Worm (Caenorhabditis elegans): ENCODE results near the gene Y97E10AR.8.

Y97E10AR.8 gene

ce11 chrV:8005000-8005399 lies at the start of gene Y97E10AR.8:
Gene Y97E10AR.8, plus strand, starts transcription at chrV:8005300.
- TF ChIP-seq tbx-37 (GFP tag; conservative IDR thresholded peaks at IDR 0.05), result no peak
- TF ChIP-seq hnd-1 (tag; optimal IDR thresholded peaks at IDR 0.05), result no peak
- no peak for TF ChIP-seq hmg-4 (GFP tag; optimal IDR thresholded peaks at IDR 0.05)
- TF ChIP-seq pes-1 (GFP tag; IDR thresholded peaks at IDR 0.05), result no peak

ce11 chrV:7956218-7956617 lies 48.9 kb upstream of the Y97E10AR.8 start, which contains the start of gene pals-34:
Gene pals-34, minus strand, starts transcription at chrV:7956497.
- TF ChIP-seq sea-1 (GFP tag; conservative IDR thresholded peaks at IDR 0.05) (no peak), hnd-1 (tag; optimal IDR thresholded peaks at IDR 0.05) (no peak), scrt-1 (GFP tag; IDR thresholded peaks at IDR 0.05) (no peak), B0310.2 (tag; optimal IDR thresholded peaks at IDR 0.05) (no peak), ceh-36 (tag; optimal IDR thresholded peaks at IDR 0.05) (no peak), tbx-11 (GFP tag; IDR thresholded peaks at IDR 0.05) (no peak), pes-1 (GFP tag; IDR thresholded peaks at IDR 0.05) (no peak), F13C5.2 (tag; optimal IDR thresholded peaks at IDR 0.05) (no peak), hmg-4 (GFP tag; optimal IDR thresholded peaks at IDR 0.05) (no peak), aly-1 (tag; optimal IDR thresholded peaks at IDR 0.05) (no peak), tbx-37 (GFP tag; conservative IDR thresholded peaks at IDR 0.05) (no peak), ceh-13 (GFP tag; optimal IDR thresholded peaks at IDR 0.05) (no peak), ama-1 (optimal IDR thresholded peaks at IDR 0.05) (no peak), ets-7 (tag; optimal IDR thresholded peaks at IDR 0.05) (no peak), flt-1 (GFP tag; IDR thresholded peaks at IDR 0.05) (no peak)

- TF ChIP-seq aly-1 (tag; optimal IDR thresholded peaks at IDR 0.05) (no peak), scrt-1 (GFP tag; IDR thresholded peaks at IDR 0.05) (no peak), pes-1 (GFP tag; IDR thresholded peaks at IDR 0.05) (no peak), ceh-36 (tag; optimal IDR thresholded peaks at IDR 0.05) (no peak), tbx-11 (GFP tag; IDR thresholded peaks at IDR 0.05) (no peak), hnd-1 (tag; optimal IDR thresholded peaks at IDR 0.05) (no peak), ets-7 (tag; optimal IDR thresholded peaks at IDR 0.05) (no peak), B0310.2 (tag; optimal IDR thresholded peaks at IDR 0.05) (no peak)
Measured at ce11 chrV:7958740-7959320, 46.3 kb upstream of the Y97E10AR.8 start, which contains the start of the genes clec-217 and F26D11.2. Gene clec-217, minus strand, starts transcription at chrV:7958840. Gene F26D11.2, plus strand, starts transcription at chrV:7959270.

ce11 chrV:7964429-7964828 lies 40.7 kb upstream of the Y97E10AR.8 start:
- no peak for TF ChIP-seq sea-1 (GFP tag; conservative IDR thresholded peaks at IDR 0.05)
- TF ChIP-seq hnd-1 (tag; optimal IDR thresholded peaks at IDR 0.05), result no peak
- TF ChIP-seq tra-4 (tag; optimal IDR thresholded peaks at IDR 0.05), result no peak
- TF ChIP-seq flt-1 (GFP tag; IDR thresholded peaks at IDR 0.05), result no peak
- no peak for TF ChIP-seq tbx-11 (GFP tag; IDR thresholded peaks at IDR 0.05)
- no peak for TF ChIP-seq ets-7 (tag; optimal IDR thresholded peaks at IDR 0.05)
- TF ChIP-seq ceh-13 (GFP tag; optimal IDR thresholded peaks at IDR 0.05), result no peak
- TF ChIP-seq hmbx-1 (tag; optimal IDR thresholded peaks at IDR 0.05), result no peak
- TF ChIP-seq B0310.2 (tag; optimal IDR thresholded peaks at IDR 0.05), result no peak
- TF ChIP-seq pes-1 (GFP tag; IDR thresholded peaks at IDR 0.05), result no peak
- no peak for TF ChIP-seq hmg-4 (GFP tag; optimal IDR thresholded peaks at IDR 0.05)

- no peak for TF ChIP-seq tra-4 (tag; optimal IDR thresholded peaks at IDR 0.05)
- no peak for TF ChIP-seq hmbx-1 (tag; optimal IDR thresholded peaks at IDR 0.05)
- TF ChIP-seq hnd-1 (tag; optimal IDR thresholded peaks at IDR 0.05), result no peak
- TF ChIP-seq tbx-11 (GFP tag; IDR thresholded peaks at IDR 0.05), result no peak
- TF ChIP-seq pes-1 (GFP tag; IDR thresholded peaks at IDR 0.05), result no peak
- no peak for TF ChIP-seq sea-1 (GFP tag; conservative IDR thresholded peaks at IDR 0.05)
- no peak for TF ChIP-seq ceh-36 (tag; optimal IDR thresholded peaks at IDR 0.05)
- TF ChIP-seq hmg-4 (GFP tag; optimal IDR thresholded peaks at IDR 0.05), result no peak
- TF ChIP-seq ama-1 (optimal IDR thresholded peaks at IDR 0.05), result no peak
- no peak for TF ChIP-seq aly-1 (tag; optimal IDR thresholded peaks at IDR 0.05)
- no peak for TF ChIP-seq tbx-37 (GFP tag; conservative IDR thresholded peaks at IDR 0.05)
- TF ChIP-seq ets-7 (tag; optimal IDR thresholded peaks at IDR 0.05), result no peak
- no peak for TF ChIP-seq scrt-1 (GFP tag; IDR thresholded peaks at IDR 0.05)
- no peak for TF ChIP-seq B0310.2 (tag; optimal IDR thresholded peaks at IDR 0.05)
- no peak for TF ChIP-seq flt-1 (GFP tag; IDR thresholded peaks at IDR 0.05)
Measured at ce11 chrV:7969107-7969506, 36.0 kb upstream of the Y97E10AR.8 start, which contains the start of gene che-7. Gene che-7, minus strand, starts transcription at chrV:7969207.

ce11 chrV:7970519-7970918 lies 34.6 kb upstream of the Y97E10AR.8 start:
- TF ChIP-seq sea-1 (GFP tag; conservative IDR thresholded peaks at IDR 0.05) (no peak), scrt-1 (GFP tag; IDR thresholded peaks at IDR 0.05) (no peak), tra-4 (tag; optimal IDR thresholded peaks at IDR 0.05) (no peak), flt-1 (GFP tag; IDR thresholded peaks at IDR 0.05) (no peak), F13C5.2 (tag; optimal IDR thresholded peaks at IDR 0.05) (no peak), tbx-37 (GFP tag; conservative IDR thresholded peaks at IDR 0.05) (no peak), hnd-1 (tag; optimal IDR thresholded peaks at IDR 0.05) (no peak), aly-1 (tag; optimal IDR thresholded peaks at IDR 0.05) (no peak), ama-1 (optimal IDR thresholded peaks at IDR 0.05) (no peak), ceh-13 (GFP tag; optimal IDR thresholded peaks at IDR 0.05) (no peak), pes-1 (GFP tag; IDR thresholded peaks at IDR 0.05) (no peak), tbx-11 (GFP tag; IDR thresholded peaks at IDR 0.05) (no peak), hmbx-1 (tag; optimal IDR thresholded peaks at IDR 0.05) (no peak), ceh-36 (tag; optimal IDR thresholded peaks at IDR 0.05) (no peak)

- no peak for TF ChIP-seq hmbx-1 (tag; optimal IDR thresholded peaks at IDR 0.05)
Measured at ce11 chrV:7971376-7971775, 33.7 kb upstream of the Y97E10AR.8 start.
